Worm (Caenorhabditis elegans) whole organism, late embryonic: ENCODE results near the gene C27A7.9.
"Not testable (repeated sequence)": the region's sequence is repeated elsewhere in the genome, so short reads cannot be mapped to it uniquely, and the experiment has no call there.

ENCODE experiments used
- C08G9.2 ChIP-seq: sonication (generic microtip); optimal IDR thresholded peaks from 2 replicates; lab custom pipeline; 2016; ENCODE audit warnings: mild to moderate bottlenecking, missing genetic modification characterization, moderate library complexity, missing compliant biosample characterization
- ahr-1 ChIP-seq: sonication (generic microtip); optimal IDR thresholded peaks from 2 replicates; lab custom pipeline; 2016; ENCODE audit warnings: missing genetic modification characterization, missing compliant biosample characterization
- ceh-18 ChIP-seq: sonication (generic microtip); optimal IDR thresholded peaks from 2 replicates; lab custom pipeline; 2016; ENCODE audit warnings: missing genetic modification characterization, missing compliant biosample characterization
- ceh-19 ChIP-seq: fragments of 200-800 bp; sonication (Bioruptor generic); optimal IDR thresholded peaks from 2 replicates; lab custom pipeline; 2018; ENCODE audit warnings: mild to moderate bottlenecking, missing genetic modification characterization, missing compliant biosample characterization
- ceh-24 ChIP-seq: sonication (generic microtip); optimal IDR thresholded peaks from 2 replicates; lab custom pipeline; 2016; ENCODE audit warnings: mild to moderate bottlenecking, missing genetic modification characterization, missing compliant biosample characterization
- ceh-30 ChIP-seq: fragments of 150-350 bp; optimal IDR thresholded peaks from 2 replicates; lab custom pipeline; 2014; ENCODE audit warnings: missing biosample characterization, missing genetic modification characterization
- ceh-31 ChIP-seq: sonication (generic microtip); optimal IDR thresholded peaks from 2 replicates; lab custom pipeline; 2016; ENCODE audit warnings: missing genetic modification characterization, missing compliant biosample characterization
- ceh-34 ChIP-seq: sonication (generic microtip); optimal IDR thresholded peaks from 2 replicates; lab custom pipeline; 2016; ENCODE audit warnings: mild to moderate bottlenecking, missing genetic modification characterization, missing compliant biosample characterization
- ceh-48 ChIP-seq: sonication (generic microtip); optimal IDR thresholded peaks from 2 replicates; lab custom pipeline; 2016; ENCODE audit warnings: missing genetic modification characterization, inconsistent platforms, missing compliant biosample characterization
- ceh-6 ChIP-seq: fragments of 200-800 bp; sonication (Bioruptor generic); optimal IDR thresholded peaks from 2 replicates; lab custom pipeline; 2018; ENCODE audit warnings: mild to moderate bottlenecking, missing genetic modification characterization, missing compliant biosample characterization
- eyg-1 ChIP-seq: sonication (generic microtip); optimal IDR thresholded peaks from 2 replicates; lab custom pipeline; 2016; ENCODE audit warnings: missing genotype, missing genetic modification characterization, missing compliant biosample characterization
- fkh-6 ChIP-seq: sonication (generic microtip); optimal IDR thresholded peaks from 2 replicates; lab custom pipeline; 2016; ENCODE audit warnings: missing genetic modification characterization, missing compliant biosample characterization
- hlh-30 ChIP-seq: sonication (generic microtip); optimal IDR thresholded peaks from 2 replicates; lab custom pipeline; 2017; ENCODE audit warnings: antibody characterized with exemption, missing genetic modification characterization, missing compliant biosample characterization; ENCODE audit not compliant: insufficient read depth
- lim-6 ChIP-seq: sonication (generic microtip); optimal IDR thresholded peaks from 2 replicates; lab custom pipeline; 2016; ENCODE audit warnings: missing genetic modification characterization, missing compliant biosample characterization
- madf-2 ChIP-seq: sonication (generic microtip); optimal IDR thresholded peaks from 2 replicates; lab custom pipeline; 2017; ENCODE audit warnings: missing genetic modification characterization, missing compliant biosample characterization
- mec-3 ChIP-seq: sonication (generic microtip); optimal IDR thresholded peaks from 2 replicates; lab custom pipeline; 2016; ENCODE audit warnings: borderline replicate concordance, missing genetic modification characterization, missing compliant biosample characterization
- nfya-1 ChIP-seq: sonication (generic microtip); optimal IDR thresholded peaks from 2 replicates; lab custom pipeline; 2017; ENCODE audit warnings: missing genetic modification characterization, mild to moderate bottlenecking, missing compliant biosample characterization, antibody characterized with exemption, moderate library complexity
- nhr-11 ChIP-seq: fragments of 150-350 bp; optimal IDR thresholded peaks from 2 replicates; lab custom pipeline; 2014; ENCODE audit warnings: missing biosample characterization, missing genetic modification characterization
- odd-2 ChIP-seq: sonication (generic microtip); optimal IDR thresholded peaks from 2 replicates; lab custom pipeline; 2017; ENCODE audit warnings: antibody characterized with exemption, mild to moderate bottlenecking, missing genetic modification characterization, missing compliant biosample characterization
- pag-3 ChIP-seq: sonication (generic microtip); optimal IDR thresholded peaks from 2 replicates; lab custom pipeline; 2016; ENCODE audit warnings: missing compliant biosample characterization, missing genetic modification characterization, borderline replicate concordance
- pha-4 ChIP-seq: fragments of 150-350 bp; optimal IDR thresholded peaks from 2 replicates; lab custom pipeline; 2018; ENCODE audit warnings: missing biosample characterization, missing genetic modification reagents, missing genetic modification characterization
- ref-2 ChIP-seq: sonication (generic microtip); optimal IDR thresholded peaks from 2 replicates; lab custom pipeline; 2016; ENCODE audit warnings: missing genetic modification characterization, missing compliant biosample characterization
- sox-4 ChIP-seq: sonication (generic microtip); optimal IDR thresholded peaks from 2 replicates; lab custom pipeline; 2017; ENCODE audit warnings: mild to moderate bottlenecking, missing genetic modification characterization, inconsistent platforms, missing compliant biosample characterization
- tbx-2 ChIP-seq: sonication (generic microtip); optimal IDR thresholded peaks from 2 replicates; lab custom pipeline; 2016; ENCODE audit warnings: missing genetic modification characterization, missing compliant biosample characterization
- tbx-7 ChIP-seq: sonication (generic microtip); optimal IDR thresholded peaks from 2 replicates; lab custom pipeline; 2016; ENCODE audit warnings: missing genotype, missing genetic modification characterization, missing compliant biosample characterization
- unc-3 ChIP-seq, 2 experiments: fragments of 200-800 bp in 1 of 2; sonication (Bioruptor generic) in 1 of 2; sonication (generic microtip) in 1 of 2; conservative IDR thresholded peaks in 1 of 2; optimal IDR thresholded peaks in 1 of 2; 2 replicates each; pipeline versions ENCODE4 v1.3.6 to Lab custom; 2016 to 2022; ENCODE audit warnings: missing compliant biosample characterization in 2 of 2, missing genetic modification characterization in 2 of 2, missing genetic modification reagents in 1 of 2
- unc-42 ChIP-seq: sonication (generic microtip); optimal IDR thresholded peaks from 2 replicates; lab custom pipeline; 2016; ENCODE audit warnings: missing genotype, missing genetic modification characterization, missing compliant biosample characterization
- ztf-16 ChIP-seq: sonication (generic microtip); optimal IDR thresholded peaks from 2 replicates; lab custom pipeline; 2017; ENCODE audit warnings: missing genetic modification characterization, missing compliant biosample characterization

C27A7.9 gene

DNA sequence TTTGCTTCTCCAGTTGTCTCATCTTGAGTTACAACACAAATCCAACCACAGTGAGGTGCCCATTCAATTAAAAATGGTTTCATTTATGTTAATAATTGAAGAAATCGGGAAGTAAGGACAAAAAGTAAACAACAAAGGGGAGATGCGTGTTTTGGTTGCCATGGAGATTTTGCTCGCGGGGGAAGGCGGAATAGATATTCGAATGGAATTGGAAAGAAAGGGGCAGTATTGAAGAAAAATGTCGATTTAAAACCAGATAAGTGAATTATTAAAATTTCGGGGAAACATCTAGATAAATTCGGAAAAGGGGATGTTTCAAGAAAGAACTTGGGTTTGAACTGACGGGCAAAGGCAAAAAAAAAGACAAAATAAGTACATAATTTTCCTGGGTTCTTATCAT, 3.8 kb downstream of the C27A7.9 start, which contains the start of gene che-11:
Gene che-11 (minus strand): TSS at position 101 of the 400 bp plus-strand sequence.
- TF ChIP-seq unc-3 (GFP tag; conservative IDR thresholded peaks at IDR 0.05; lab: Robert Waterston, UW) (no peak), unc-3 (tag; optimal IDR thresholded peaks at IDR 0.05; lab: Kevin White, UChicago) (no peak), ahr-1 (tag; lab: Kevin White, UChicago) (no peak), pha-4 (tag; lab: Kevin White, UChicago) (no peak), madf-2 (tag; lab: Kevin White, UChicago) (no peak), fkh-6 (tag; lab: Kevin White, UChicago) (no peak), ceh-24 (no peak), unc-42 (no peak), ztf-16 (tag; lab: Kevin White, UChicago) (no peak), nfya-1 (tag; lab: Kevin White, UChicago) (no peak), eyg-1 (no peak), ceh-48 (no peak), ceh-6 (GFP tag; lab: Kevin White, UChicago) (no peak), C08G9.2 (no peak), ceh-30 (tag; lab: Kevin White, UChicago) (no peak), odd-2 (tag; lab: Kevin White, UChicago) (no peak)

ce11 chrV:12140625-12141024, 13.8 kb downstream of the C27A7.9 start, which contains the start of gene C27A7.3:
Gene C27A7.3 (plus strand): TSS chrV:12140925.
- TF ChIP-seq ceh-18 (tag; lab: Kevin White, UChicago) (no peak), lim-6 (tag; lab: Kevin White, UChicago) (no peak)

DNA sequence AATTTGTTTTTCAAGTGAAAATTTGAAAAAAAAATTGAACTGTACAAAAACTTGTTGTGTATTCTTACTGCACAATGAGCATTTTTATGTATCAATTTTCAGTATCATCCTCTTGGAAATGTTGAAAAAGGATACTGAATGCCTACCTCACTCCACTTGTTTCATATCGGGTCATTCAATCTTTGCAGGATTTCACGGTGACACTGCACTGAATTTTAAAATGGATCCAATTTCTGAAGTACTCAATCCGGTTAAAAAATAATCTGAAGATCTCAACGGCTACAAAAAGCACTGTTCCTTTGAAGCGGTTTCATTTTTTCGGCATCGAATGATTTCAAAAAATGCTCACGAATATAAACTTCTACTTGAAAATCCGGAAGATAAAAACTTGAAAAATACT, 16.5 kb downstream of the C27A7.9 start:
- TF ChIP-seq nfya-1 (tag; lab: Kevin White, UChicago) (no peak), tbx-7 (tag; lab: Kevin White, UChicago) (no peak), ref-2 (tag; lab: Kevin White, UChicago) (no peak), nhr-11 (tag; lab: Kevin White, UChicago) (no peak), ceh-19 (GFP tag; lab: Kevin White, UChicago) (no peak), hlh-30 (tag; lab: Kevin White, UChicago) (no peak)

DNA sequence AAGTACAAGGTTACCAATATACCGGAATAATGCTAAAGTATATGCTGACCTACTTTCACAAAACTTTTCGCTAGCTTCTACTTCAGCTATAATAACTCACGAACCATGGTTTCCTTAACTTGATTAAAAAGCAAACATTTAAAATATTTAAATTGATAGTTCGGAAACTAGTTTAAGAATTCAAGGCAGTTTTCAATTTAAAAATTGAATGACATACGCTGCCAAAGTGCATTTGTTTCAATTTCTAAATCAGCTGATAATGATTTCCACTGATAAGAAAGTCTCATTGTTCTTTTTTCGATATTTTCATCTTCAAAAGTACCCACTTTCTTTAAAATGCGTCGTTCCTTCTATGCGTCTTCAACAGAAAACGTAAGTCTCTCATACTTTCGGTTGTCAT, 23.3 kb downstream of the C27A7.9 start, which contains the start of gene enpp-1:
Gene enpp-1 (plus strand): TSS at position 301 of the 400 bp plus-strand sequence.
- TF ChIP-seq ceh-24; pag-3 (tag; lab: Kevin White, UChicago); unc-3 (GFP tag; conservative IDR thresholded peaks at IDR 0.05; lab: Robert Waterston, UW); unc-3 (tag; optimal IDR thresholded peaks at IDR 0.05; lab: Kevin White, UChicago): not testable (repeated sequence)

- not testable (repeated sequence) for TF ChIP-seq sox-4; tbx-2; unc-3 (GFP tag; conservative IDR thresholded peaks at IDR 0.05; lab: Robert Waterston, UW); unc-3 (tag; optimal IDR thresholded peaks at IDR 0.05; lab: Kevin White, UChicago)
Observed at ce11 chrV:12130688-12131087, 23.8 kb downstream of the C27A7.9 start, which contains the start of gene C27A7.6. Gene C27A7.6 (minus strand): TSS chrV:12130788.

ce11 chrV:12121274-12121673, 33.2 kb downstream of the C27A7.9 start, which contains the start of gene C13C4.6:
Gene C13C4.6 (plus strand): TSS chrV:12121574.
- TF ChIP-seq ceh-34, result no peak
- TF ChIP-seq ref-2 (tag; lab: Kevin White, UChicago), result no peak
- TF ChIP-seq ceh-31 (tag; lab: Kevin White, UChicago), result no peak
- TF ChIP-seq odd-2 (tag; lab: Kevin White, UChicago), result no peak
- TF ChIP-seq mec-3 (tag; lab: Kevin White, UChicago), result no peak
- no peak for TF ChIP-seq ceh-6 (GFP tag; lab: Kevin White, UChicago)
- no peak for TF ChIP-seq pag-3 (tag; lab: Kevin White, UChicago)
- TF ChIP-seq, all 69 proteins: peak for 0
